Worm (Caenorhabditis elegans): ENCODE data around the gene sel-12.

The sel-12 gene

ce11 chrX:947885-948284 is 32.2 kb downstream of the sel-12 start (continued):
- no peak for TF ChIP-seq alr-1 (tag; optimal IDR thresholded peaks at IDR 0.05; ENCODE audit: borderline replicate concordance)
- no peak for TF ChIP-seq fkh-10 (GFP tag; optimal IDR thresholded peaks at IDR 0.05)

ce11 chrX:948783-949182 is 33.1 kb downstream of the sel-12 start, which contains the start of gene sms-2:
sms-2 (minus strand) TSS chrX:948883.
- no peak for TF ChIP-seq nhr-84 (tag; optimal IDR thresholded peaks at IDR 0.05)
- TF ChIP-seq nhr-28 (tag; optimal IDR thresholded peaks at IDR 0.05) = no peak
- no peak for TF ChIP-seq dsc-1 (tag; optimal IDR thresholded peaks at IDR 0.05)
- no peak for TF ChIP-seq mab-9 (GFP tag; IDR thresholded peaks at IDR 0.05)
- TF ChIP-seq nhr-47 (tag; optimal IDR thresholded peaks at IDR 0.05) = no peak
- no peak for TF ChIP-seq nhr-85 (tag)
- no peak for TF ChIP-seq fos-1 (tag; optimal IDR thresholded peaks at IDR 0.05)
- no peak for TF ChIP-seq lin-39 (tag; optimal IDR thresholded peaks at IDR 0.05)
- TF ChIP-seq mep-1 (tag; optimal IDR thresholded peaks at IDR 0.05) = no peak

- TF ChIP-seq C04F5.9 (tag; optimal IDR thresholded peaks at IDR 0.05) (no peak), fkh-8 (tag; optimal IDR thresholded peaks at IDR 0.05) (peak; percentile 95), elt-3 (tag; optimal IDR thresholded peaks at IDR 0.05) (peak in 3 of 6 experiments; percentile 34 to 70 (median 61)), C16A3.4 (tag; optimal IDR thresholded peaks at IDR 0.05) (peak; percentile 96), mep-1 (tag; optimal IDR thresholded peaks at IDR 0.05) (peak; percentile 92), ceh-90 (tag; optimal IDR thresholded peaks at IDR 0.05) (no peak), nhr-237 (tag; optimal IDR thresholded peaks at IDR 0.05) (peak; percentile 79), dpl-1 (GFP tag; optimal IDR thresholded peaks at IDR 0.05) (peak; percentile 61 to 72 (median 62)), mef-2 (tag; optimal IDR thresholded peaks at IDR 0.05) (no peak), Y116A8C.19 (tag; optimal IDR thresholded peaks at IDR 0.05; ENCODE audit: borderline replicate concordance) (no peak), nhr-11 (tag; optimal IDR thresholded peaks at IDR 0.05) (peak; percentile 71), zag-1 (tag; optimal IDR thresholded peaks at IDR 0.05) (peak; percentile 99), ceh-63 (GFP tag; optimal IDR thresholded peaks at IDR 0.05) (peak; percentile 26), sptf-1 (tag; optimal IDR thresholded peaks at IDR 0.05) (no peak), F16B12.6 (tag; optimal IDR thresholded peaks at IDR 0.05) (peak; percentile 97), alr-1 (tag; optimal IDR thresholded peaks at IDR 0.05; ENCODE audit: borderline replicate concordance) (no peak), ama-1 (optimal IDR thresholded peaks at IDR 0.05) (no peak), lin-15B (tag; optimal IDR thresholded peaks at IDR 0.05) (peak; percentile 14), fos-1 (tag; optimal IDR thresholded peaks at IDR 0.05) (peak; percentile 85), grh-1 (GFP tag; IDR thresholded peaks at IDR 0.05) (peak; percentile 68), egl-13 (tag; optimal IDR thresholded peaks at IDR 0.05) (peak; percentile 85), sox-4 (tag; optimal IDR thresholded peaks at IDR 0.05) (peak; percentile 74), dsc-1 (tag; optimal IDR thresholded peaks at IDR 0.05) (peak; percentile 92), pag-3 (tag; optimal IDR thresholded peaks at IDR 0.05; ENCODE audit: borderline replicate concordance, insufficient read depth) (no peak), snpc-4 (tag; optimal IDR thresholded peaks at IDR 0.05) (peak; percentile 67), ztf-11 (tag; optimal IDR thresholded peaks at IDR 0.05) (peak in 1 of 2 experiments; percentile 73), lin-14 (GFP tag; optimal IDR thresholded peaks at IDR 0.05) (peak; percentile 99), nhr-47 (tag; optimal IDR thresholded peaks at IDR 0.05) (peak; percentile 95), nhr-12 (tag; optimal IDR thresholded peaks at IDR 0.05) (no peak), nhr-71 (tag; optimal IDR thresholded peaks at IDR 0.05) (peak; percentile 95), lin-35 (GFP tag; optimal IDR thresholded peaks at IDR 0.05) (peak; percentile 78 to 84), lir-3 (tag; optimal IDR thresholded peaks at IDR 0.05; ENCODE audit: poor library complexity) (peak; percentile 80), tbx-2 (tag; optimal IDR thresholded peaks at IDR 0.05) (peak; percentile 96), unc-30 (tag; optimal IDR thresholded peaks at IDR 0.05) (peak; percentile 69), zip-4 (GFP tag; optimal IDR thresholded peaks at IDR 0.05) (peak; percentile 61), nhr-77 (tag; optimal IDR thresholded peaks at IDR 0.05) (peak; percentile 86), hlh-4 (tag; optimal IDR thresholded peaks at IDR 0.05) (no peak), efl-3 (GFP tag; optimal IDR thresholded peaks at IDR 0.05) (no peak), blmp-1 (tag; optimal IDR thresholded peaks at IDR 0.05) (peak; percentile 74), swsn-7 (tag; optimal IDR thresholded peaks at IDR 0.05) (peak; percentile 95), isw-1 (GFP tag; IDR thresholded peaks at IDR 0.05) (peak; percentile 75), pqm-1 (tag; optimal IDR thresholded peaks at IDR 0.05) (no peak), sup-37 (GFP tag; optimal IDR thresholded peaks at IDR 0.05) (peak; percentile 28), nhr-28 (tag; optimal IDR thresholded peaks at IDR 0.05) (no peak)
Measured at ce11 chrX:949466-949865, 33.8 kb downstream of the sel-12 start.
